Worm (Caenorhabditis elegans): ENCODE data around the gene ddb-1.

ce11 chrIV:12080807-12081206 lies 40.2 kb downstream of the ddb-1 start:
- TF ChIP-seq unc-86 (tag; optimal IDR thresholded peaks at IDR 0.05) (no peak), ceh-22 (tag; optimal IDR thresholded peaks at IDR 0.05) (no peak), unc-3 (GFP tag; conservative IDR thresholded peaks at IDR 0.05) (no peak), unc-3 (tag; optimal IDR thresholded peaks at IDR 0.05) (no peak), unc-55 (GFP tag; optimal IDR thresholded peaks at IDR 0.05) (no peak), hlh-30 (tag; optimal IDR thresholded peaks at IDR 0.05; ENCODE audit: insufficient read depth) (no peak), rnt-1 (tag; optimal IDR thresholded peaks at IDR 0.05) (no peak), C08G9.2 (tag; optimal IDR thresholded peaks at IDR 0.05) (no peak), dmd-4 (tag; optimal IDR thresholded peaks at IDR 0.05; ENCODE audit: borderline replicate concordance) (no peak), F13H6.1 (tag; optimal IDR thresholded peaks at IDR 0.05) (no peak), K09A11.1 (tag; optimal IDR thresholded peaks at IDR 0.05; ENCODE audit: insufficient read depth) (no peak), gmeb-2 (tag; optimal IDR thresholded peaks at IDR 0.05) (no peak), ceh-2 (tag; optimal IDR thresholded peaks at IDR 0.05) (no peak)
